Worm (Caenorhabditis elegans) whole organism, early embryonic: ENCODE results near the gene F53F4.4.

Source experiments
- B0310.2 ChIP-seq: sonication (generic microtip); optimal IDR thresholded peaks from 2 replicates; lab custom pipeline; 2016; ENCODE audit warnings: mild to moderate bottlenecking, missing genetic modification characterization, missing compliant biosample characterization
- ama-1 ChIP-seq: fragments of 150-350 bp; optimal IDR thresholded peaks from 2 replicates; lab custom pipeline; 2014
- ceh-36 ChIP-seq: sonication (generic microtip); optimal IDR thresholded peaks from 2 replicates; lab custom pipeline; 2016; ENCODE audit warnings: missing genetic modification characterization, inconsistent platforms, missing compliant biosample characterization
- ets-7 ChIP-seq: sonication (generic microtip); optimal IDR thresholded peaks from 2 replicates; lab custom pipeline; 2016; ENCODE audit warnings: missing genotype, missing genetic modification characterization, missing compliant biosample characterization
- flt-1 ChIP-seq: fragments of 200-800 bp; sonication (Bioruptor generic); IDR thresholded peaks from 2 replicates; pipeline ENCODE4 v1.3.6; 2022; ENCODE audit warnings: missing genetic modification characterization, missing compliant biosample characterization
- hmbx-1 ChIP-seq: sonication (generic microtip); optimal IDR thresholded peaks from 2 replicates; lab custom pipeline; 2016; ENCODE audit warnings: mild to moderate bottlenecking, missing genetic modification characterization, missing compliant biosample characterization
- hmg-4 ChIP-seq: fragments of 200-800 bp; sonication (Bioruptor generic); optimal IDR thresholded peaks from 2 replicates; lab custom pipeline; 2018; ENCODE audit warnings: mild to moderate bottlenecking, missing genetic modification characterization, missing compliant biosample characterization
- hnd-1 ChIP-seq: sonication (generic microtip); optimal IDR thresholded peaks from 2 replicates; lab custom pipeline; 2016; ENCODE audit warnings: missing genetic modification characterization, missing compliant biosample characterization
- pes-1 ChIP-seq: fragments of 200-800 bp; sonication (Bioruptor generic); IDR thresholded peaks from 2 replicates; pipeline ENCODE4 v1.3.6; 2022; ENCODE audit warnings: missing genetic modification reagents, missing genetic modification characterization, missing compliant biosample characterization
- scrt-1 ChIP-seq: fragments of 200-800 bp; sonication (Bioruptor generic); IDR thresholded peaks from 2 replicates; pipeline ENCODE4 v1.3.6; 2022; ENCODE audit warnings: missing genetic modification characterization, missing compliant biosample characterization
- tbx-11 ChIP-seq: fragments of 200-800 bp; sonication (Bioruptor generic); IDR thresholded peaks from 2 replicates; pipeline ENCODE4 v1.3.6; 2022; ENCODE audit warnings: missing genetic modification characterization, missing compliant biosample characterization
- tbx-37 ChIP-seq: fragments of 200-800 bp; sonication (Bioruptor generic); conservative IDR thresholded peaks from 2 replicates; pipeline ENCODE4 v1.3.6; 2022; ENCODE audit warnings: missing genetic modification reagents, missing genetic modification characterization, missing compliant biosample characterization

DNA sequence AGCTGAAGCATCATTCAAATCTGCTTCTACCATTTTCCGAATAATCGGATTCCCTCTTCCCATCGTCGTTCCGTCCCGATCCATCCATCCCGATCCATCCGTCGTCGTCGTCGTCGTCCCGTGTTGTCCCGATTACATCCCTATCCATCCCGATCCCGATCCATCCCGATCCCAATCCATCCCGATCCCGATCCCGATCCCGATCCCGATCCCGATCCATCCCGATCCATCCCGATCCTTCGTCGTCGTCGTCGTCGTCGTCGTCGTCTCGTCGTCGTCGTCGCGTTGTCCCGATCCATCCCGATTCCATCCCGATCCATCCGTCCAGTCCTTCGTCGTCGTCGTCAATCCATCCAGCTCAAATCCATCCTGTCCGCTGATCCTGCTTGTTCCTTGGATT, 54.0 kb downstream of the F53F4.4 start:
- no peak for TF ChIP-seq ama-1
- TF ChIP-seq hmbx-1 (tag; lab: Kevin White, UChicago), result no peak
- no peak for TF ChIP-seq tbx-37 (GFP tag; lab: Robert Waterston, UW)
- TF ChIP-seq pes-1 (GFP tag; lab: Robert Waterston, UW), result no peak
- TF ChIP-seq ceh-36 (tag; lab: Kevin White, UChicago), result no peak
- no peak for TF ChIP-seq flt-1 (GFP tag; lab: Robert Waterston, UW)
- no peak for TF ChIP-seq tbx-11 (GFP tag; lab: Robert Waterston, UW)
- TF ChIP-seq ets-7 (tag; lab: Kevin White, UChicago), result no peak
- TF ChIP-seq hmg-4 (GFP tag; lab: Kevin White, UChicago), result no peak
- no peak for TF ChIP-seq B0310.2 (tag; lab: Kevin White, UChicago)
- no peak for TF ChIP-seq hnd-1
- no peak for TF ChIP-seq scrt-1
